Fruit fly (Drosophila melanogaster): ENCODE results near the gene CG14634.

Gene CG14634

dm6 chrX:900725-901345 lies 38.4 kb downstream of the CG14634 start:
- TF ChIP-seq CG30431 (GFP tag; optimal IDR thresholded peaks at IDR 0.05) (peak; percentile 67), Asciz (GFP tag; optimal IDR thresholded peaks at IDR 0.05) (peak; percentile 45), Med (GFP tag) (peak; percentile 98), CG18619 (GFP tag; optimal IDR thresholded peaks at IDR 0.05) (peak; percentile 62), CG17186 (GFP tag; optimal IDR thresholded peaks at IDR 0.05) (no peak), CG4404 (GFP tag; IDR thresholded peaks at IDR 0.05) (peak; percentile 56), tna (GFP tag; IDR thresholded peaks at IDR 0.05; ENCODE audit: partially characterized antibody) (no peak), en (GFP tag; optimal IDR thresholded peaks at IDR 0.05) (peak; percentile 66), pzg (GFP tag; optimal IDR thresholded peaks at IDR 0.05) (no peak), tio (GFP tag; optimal IDR thresholded peaks at IDR 0.05) (peak; percentile 38), Mrtf (GFP tag; IDR thresholded peaks at IDR 0.05) (peak; percentile 88), D19B (GFP tag; optimal IDR thresholded peaks at IDR 0.05) (peak; percentile 39), Hand (GFP tag; optimal IDR thresholded peaks at IDR 0.05) (peak; percentile 62), HmgD (GFP tag; optimal IDR thresholded peaks at IDR 0.05) (peak; percentile 53), CG11456 (GFP tag; IDR thresholded peaks at IDR 0.05) (peak; percentile 67; the same call in 1 of the 3 replicates), NFAT (GFP tag; IDR thresholded peaks at IDR 0.05) (peak; percentile 70), CG1832 (GFP tag; optimal IDR thresholded peaks at IDR 0.05) (no peak), CG12769 (tag; optimal IDR thresholded peaks at IDR 0.05) (peak; percentile 90), onecut (GFP tag; IDR thresholded peaks at IDR 0.05) (peak; percentile 73), TFAM (GFP tag; optimal IDR thresholded peaks at IDR 0.05) (no peak), CG18011 (GFP tag; optimal IDR thresholded peaks at IDR 0.05) (peak; percentile 56), CG10147 (GFP tag; optimal IDR thresholded peaks at IDR 0.05) (peak; percentile 62), CG11560 (tag; IDR thresholded peaks at IDR 0.05) (0 out of 3 replicates have a peak, but pooled peaks have one; percentile 26), ken (GFP tag; IDR thresholded peaks at IDR 0.05) (peak; percentile 80), chn (GFP tag; optimal IDR thresholded peaks at IDR 0.05) (peak; percentile 78), CG31365 (tag; optimal IDR thresholded peaks at IDR 0.05) (peak; percentile 47), CG11504 (tag; optimal IDR thresholded peaks at IDR 0.05) (peak; percentile 85), Meics (GFP tag; optimal IDR thresholded peaks at IDR 0.05) (peak; percentile 78), Hr51 (GFP tag; optimal IDR thresholded peaks at IDR 0.05) (peak; percentile 41 to 86), Pdp1 (GFP tag; optimal IDR thresholded peaks at IDR 0.05) (peak; percentile 71 to 87), BEAF-32 (GFP tag; optimal IDR thresholded peaks at IDR 0.05) (no peak), CG13296 (GFP tag; optimal IDR thresholded peaks at IDR 0.05) (peak; percentile 74), Atf6 (GFP tag; IDR thresholded peaks at IDR 0.05) (peak; percentile 76), dimm (GFP tag; IDR thresholded peaks at IDR 0.05) (no peak), Chrac-16 (GFP tag; optimal IDR thresholded peaks at IDR 0.05) (peak; percentile 69), CG15011 (GFP tag; optimal IDR thresholded peaks at IDR 0.05) (peak; percentile 25), CG6791 (GFP tag; IDR thresholded peaks at IDR 0.05; ENCODE audit: partially characterized antibody) (no peak), CG13624 (GFP tag; optimal IDR thresholded peaks at IDR 0.05) (peak; percentile 68), CG33213 (GFP tag; optimal IDR thresholded peaks at IDR 0.05) (peak; percentile 36), zen2 (GFP tag; IDR thresholded peaks at IDR 0.05; ENCODE audit: partially characterized antibody) (no peak), Fer1 (GFP tag; optimal IDR thresholded peaks at IDR 0.05) (peak; percentile 85), crp (GFP tag; optimal IDR thresholded peaks at IDR 0.05) (peak in 1 of 2 experiments; percentile 20), vnd (GFP tag; IDR thresholded peaks at IDR 0.05; ENCODE audit: partially characterized antibody) (no peak), nerfin-1 (tag; optimal IDR thresholded peaks at IDR 0.05) (peak; percentile 54), CG17568 (GFP tag; optimal IDR thresholded peaks at IDR 0.05) (peak; percentile 53), CG42726 (GFP tag; IDR thresholded peaks at IDR 0.05; ENCODE audit: partially characterized antibody) (no peak), Sox100B (GFP tag; optimal IDR thresholded peaks at IDR 0.05) (peak; percentile 54), corto (GFP tag; optimal IDR thresholded peaks at IDR 0.05) (peak; percentile 59)
